Worm (Caenorhabditis elegans) whole organism, L4 larva: Measurements from ENCODE around the gene prmt-9.

Experiments used
- F26F4.8 ChIP-seq: fragments of 200-800 bp; sonication (Bioruptor generic); conservative IDR thresholded peaks from 2 replicates; pipeline ENCODE4 v1.3.6; 2022; ENCODE audit warnings: missing genetic modification characterization, missing compliant biosample characterization
- attf-4 ChIP-seq: sonication (generic microtip); optimal IDR thresholded peaks from 3 replicates; lab custom pipeline; 2017; ENCODE audit warnings: missing biosample characterization, missing genetic modification characterization
- hif-1 ChIP-seq, 2 experiments: sonication (generic microtip); optimal IDR thresholded peaks; 2 replicates each; lab custom pipeline; 2016 to 2017; ENCODE audit warnings: missing compliant biosample characterization in 2 of 2, missing genetic modification characterization in 2 of 2, missing genetic modification reagents in 2 of 2, missing genotype in 2 of 2, mild to moderate bottlenecking in 1 of 2
- skn-1 ChIP-seq: fragments of 150-350 bp; optimal IDR thresholded peaks from 2 replicates; lab custom pipeline; 2014; ENCODE audit warnings: missing biosample characterization, missing genetic modification characterization
- ztf-11 ChIP-seq: fragments of 150-350 bp; optimal IDR thresholded peaks from 2 replicates; lab custom pipeline; 2014; ENCODE audit warnings: missing biosample characterization, missing genetic modification characterization

DNA sequence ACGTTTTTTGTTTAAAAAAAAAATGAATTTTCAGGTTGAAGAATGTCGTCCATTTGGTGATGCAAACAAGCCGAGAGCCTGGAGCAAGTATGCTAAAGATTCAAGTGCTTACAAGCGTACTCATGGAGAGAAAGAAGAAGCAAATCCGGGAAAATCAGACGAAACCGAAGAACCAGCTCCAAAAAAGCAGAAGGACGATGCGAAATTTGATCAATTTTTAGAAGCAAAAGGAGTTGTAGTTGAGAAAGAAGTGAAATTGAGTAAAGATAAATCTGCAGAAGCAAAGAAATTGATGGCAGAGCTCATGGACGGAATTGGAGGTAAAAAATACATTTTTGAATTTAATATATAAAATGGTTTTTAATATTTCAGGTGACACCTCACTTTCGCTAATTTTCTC is 41.0 kb upstream of the prmt-9 start:
- TF ChIP-seq skn-1 (tag; lab: Kevin White, UChicago) (no peak), ztf-11 (tag; lab: Kevin White, UChicago) (no peak), attf-4 (tag; lab: Kevin White, UChicago) (no peak), F26F4.8 (GFP tag; lab: Robert Waterston, UW) (no peak), hif-1 (tag; optimal IDR thresholded peaks at IDR 0.05; lab: Kevin White, UChicago) (no peak)
